Worm (Caenorhabditis elegans): ENCODE data around the gene ftt-2.

- TF ChIP-seq lin-11 (tag; optimal IDR thresholded peaks at IDR 0.05) (no peak), nhr-12 (tag; optimal IDR thresholded peaks at IDR 0.05) (no peak)
These were observed 44.6 kb downstream of the ftt-2 start, which contains the start of gene lev-8 for ce11 chrX:11560615-11561014.
